Worm (Caenorhabditis elegans) whole organism, late embryonic: ENCODE results near the gene F53B1.3.

Experiments
- F13H6.1 ChIP-seq: sonication (generic microtip); optimal IDR thresholded peaks from 2 replicates; lab custom pipeline; 2016; ENCODE audit warnings: missing genetic modification characterization, missing compliant biosample characterization
- K02D7.2 ChIP-seq: sonication (generic microtip); optimal IDR thresholded peaks from 2 replicates; lab custom pipeline; 2017; ENCODE audit warnings: mild to moderate bottlenecking, missing genetic modification characterization, missing compliant biosample characterization
- T23F11.4 ChIP-seq: fragments of 200-800 bp; sonication (Bioruptor generic); optimal IDR thresholded peaks from 2 replicates; lab custom pipeline; 2018; ENCODE audit warnings: mild to moderate bottlenecking, missing genetic modification characterization, missing compliant biosample characterization
- ahr-1 ChIP-seq: sonication (generic microtip); optimal IDR thresholded peaks from 2 replicates; lab custom pipeline; 2016; ENCODE audit warnings: missing genetic modification characterization, missing compliant biosample characterization
- ceh-14 ChIP-seq: sonication (generic microtip); optimal IDR thresholded peaks from 2 replicates; lab custom pipeline; 2016; ENCODE audit warnings: missing genotype, missing genetic modification characterization, missing compliant biosample characterization
- ceh-18 ChIP-seq: sonication (generic microtip); optimal IDR thresholded peaks from 2 replicates; lab custom pipeline; 2016; ENCODE audit warnings: missing genetic modification characterization, missing compliant biosample characterization
- ceh-19 ChIP-seq: fragments of 200-800 bp; sonication (Bioruptor generic); optimal IDR thresholded peaks from 2 replicates; lab custom pipeline; 2018; ENCODE audit warnings: mild to moderate bottlenecking, missing genetic modification characterization, missing compliant biosample characterization
- ceh-22 ChIP-seq: sonication (generic microtip); optimal IDR thresholded peaks from 2 replicates; lab custom pipeline; 2017; ENCODE audit warnings: missing biosample characterization, missing genetic modification characterization
- ceh-24 ChIP-seq: sonication (generic microtip); optimal IDR thresholded peaks from 2 replicates; lab custom pipeline; 2016; ENCODE audit warnings: mild to moderate bottlenecking, missing genetic modification characterization, missing compliant biosample characterization
- ceh-30 ChIP-seq: fragments of 150-350 bp; optimal IDR thresholded peaks from 2 replicates; lab custom pipeline; 2014; ENCODE audit warnings: missing biosample characterization, missing genetic modification characterization
- ceh-31 ChIP-seq: sonication (generic microtip); optimal IDR thresholded peaks from 2 replicates; lab custom pipeline; 2016; ENCODE audit warnings: missing genetic modification characterization, missing compliant biosample characterization
- ceh-34 ChIP-seq: sonication (generic microtip); optimal IDR thresholded peaks from 2 replicates; lab custom pipeline; 2016; ENCODE audit warnings: mild to moderate bottlenecking, missing genetic modification characterization, missing compliant biosample characterization
- ceh-6 ChIP-seq: fragments of 200-800 bp; sonication (Bioruptor generic); optimal IDR thresholded peaks from 2 replicates; lab custom pipeline; 2018; ENCODE audit warnings: mild to moderate bottlenecking, missing genetic modification characterization, missing compliant biosample characterization
- dmd-4 ChIP-seq: sonication (generic microtip); optimal IDR thresholded peaks from 2 replicates; lab custom pipeline; 2016; ENCODE audit warnings: borderline replicate concordance, missing genetic modification characterization, missing compliant biosample characterization
- dve-1 ChIP-seq: sonication (generic microtip); optimal IDR thresholded peaks from 2 replicates; lab custom pipeline; 2017; ENCODE audit warnings: antibody characterized with exemption, mild to moderate bottlenecking, missing genetic modification characterization, missing compliant biosample characterization
- elt-2 ChIP-seq: sonication (generic microtip); optimal IDR thresholded peaks from 2 replicates; lab custom pipeline; 2016; ENCODE audit warnings: missing genetic modification reagents, missing genetic modification characterization, missing compliant biosample characterization
- ets-4 ChIP-seq: sonication (generic microtip); optimal IDR thresholded peaks from 2 replicates; lab custom pipeline; 2016; ENCODE audit warnings: missing genetic modification characterization, missing compliant biosample characterization
- fax-1 ChIP-seq: sonication (generic microtip); optimal IDR thresholded peaks from 2 replicates; lab custom pipeline; 2016; ENCODE audit warnings: missing genotype, missing genetic modification characterization, missing compliant biosample characterization
- hlh-13 ChIP-seq: fragments of 200-800 bp; sonication (Bioruptor generic); optimal IDR thresholded peaks from 2 replicates; lab custom pipeline; 2018; ENCODE audit warnings: mild to moderate bottlenecking, missing genetic modification characterization, missing compliant biosample characterization
- hlh-15 ChIP-seq: sonication (generic microtip); optimal IDR thresholded peaks from 2 replicates; lab custom pipeline; 2016; ENCODE audit warnings: missing genetic modification characterization, missing compliant biosample characterization
- hlh-30 ChIP-seq: sonication (generic microtip); optimal IDR thresholded peaks from 2 replicates; lab custom pipeline; 2017; ENCODE audit warnings: antibody characterized with exemption, missing genetic modification characterization, missing compliant biosample characterization; ENCODE audit not compliant: insufficient read depth
- hlh-6 ChIP-seq: sonication (generic microtip); optimal IDR thresholded peaks from 2 replicates; lab custom pipeline; 2016; ENCODE audit warnings: missing genotype, missing genetic modification characterization, missing compliant biosample characterization
- hlh-8 ChIP-seq: sonication (generic microtip); optimal IDR thresholded peaks from 2 replicates; lab custom pipeline; 2016; ENCODE audit warnings: missing genotype, missing genetic modification characterization, missing compliant biosample characterization
- lin-11 ChIP-seq: fragments of 200-800 bp; sonication (Bioruptor generic); optimal IDR thresholded peaks from 2 replicates; lab custom pipeline; 2018; ENCODE audit warnings: mild to moderate bottlenecking, missing genetic modification characterization, missing compliant biosample characterization
- madf-2 ChIP-seq: sonication (generic microtip); optimal IDR thresholded peaks from 2 replicates; lab custom pipeline; 2017; ENCODE audit warnings: missing genetic modification characterization, missing compliant biosample characterization
- mec-3 ChIP-seq: sonication (generic microtip); optimal IDR thresholded peaks from 2 replicates; lab custom pipeline; 2016; ENCODE audit warnings: borderline replicate concordance, missing genetic modification characterization, missing compliant biosample characterization
- nfya-1 ChIP-seq: sonication (generic microtip); optimal IDR thresholded peaks from 2 replicates; lab custom pipeline; 2017; ENCODE audit warnings: missing genetic modification characterization, mild to moderate bottlenecking, missing compliant biosample characterization, antibody characterized with exemption, moderate library complexity
- nhr-232 ChIP-seq: sonication (generic microtip); optimal IDR thresholded peaks from 2 replicates; lab custom pipeline; 2016; ENCODE audit warnings: missing genetic modification characterization, missing compliant biosample characterization
- npax-4 ChIP-seq: sonication (generic microtip); optimal IDR thresholded peaks from 2 replicates; lab custom pipeline; 2016; ENCODE audit warnings: missing genetic modification characterization, missing compliant biosample characterization
- odd-2 ChIP-seq: sonication (generic microtip); optimal IDR thresholded peaks from 2 replicates; lab custom pipeline; 2017; ENCODE audit warnings: antibody characterized with exemption, mild to moderate bottlenecking, missing genetic modification characterization, missing compliant biosample characterization
- pag-3 ChIP-seq: sonication (generic microtip); optimal IDR thresholded peaks from 2 replicates; lab custom pipeline; 2016; ENCODE audit warnings: missing compliant biosample characterization, missing genetic modification characterization, borderline replicate concordance
- pat-9 ChIP-seq: fragments of 200-800 bp; sonication (Bioruptor generic); optimal IDR thresholded peaks from 2 replicates; lab custom pipeline; 2018; ENCODE audit warnings: mild to moderate bottlenecking, missing genetic modification characterization, moderate library complexity, missing compliant biosample characterization
- pax-1 ChIP-seq: fragments of 150-350 bp; optimal IDR thresholded peaks from 2 replicates; lab custom pipeline; 2014; ENCODE audit warnings: missing biosample characterization, missing genetic modification characterization
- pha-2 ChIP-seq: sonication (generic microtip); optimal IDR thresholded peaks from 2 replicates; lab custom pipeline; 2017; ENCODE audit warnings: mild to moderate bottlenecking, missing genetic modification characterization, missing compliant biosample characterization
- ref-2 ChIP-seq: sonication (generic microtip); optimal IDR thresholded peaks from 2 replicates; lab custom pipeline; 2016; ENCODE audit warnings: missing genetic modification characterization, missing compliant biosample characterization
- sdc-2 ChIP-seq: sonication (generic microtip); optimal IDR thresholded peaks from 2 replicates; lab custom pipeline; 2016; ENCODE audit warnings: missing genotype, missing genetic modification characterization, missing compliant biosample characterization
- sox-2 ChIP-seq: fragments of 200-800 bp; sonication (Bioruptor generic); IDR thresholded peaks from 2 replicates; pipeline ENCODE4 v1.3.6; 2022; ENCODE audit warnings: missing genetic modification reagents, missing genetic modification characterization, missing compliant biosample characterization
- tbx-2 ChIP-seq: sonication (generic microtip); optimal IDR thresholded peaks from 2 replicates; lab custom pipeline; 2016; ENCODE audit warnings: missing genetic modification characterization, missing compliant biosample characterization
- ttx-3 ChIP-seq: sonication (generic microtip); optimal IDR thresholded peaks from 2 replicates; lab custom pipeline; 2016; ENCODE audit warnings: missing genetic modification reagents, missing genetic modification characterization, missing compliant biosample characterization
- unc-42 ChIP-seq: sonication (generic microtip); optimal IDR thresholded peaks from 2 replicates; lab custom pipeline; 2016; ENCODE audit warnings: missing genotype, missing genetic modification characterization, missing compliant biosample characterization
- unc-55 ChIP-seq: sonication (generic microtip); optimal IDR thresholded peaks from 2 replicates; lab custom pipeline; 2017; ENCODE audit warnings: missing biosample characterization, missing genetic modification reagents, missing genetic modification characterization
- zip-5 ChIP-seq: sonication (generic microtip); optimal IDR thresholded peaks from 2 replicates; lab custom pipeline; 2016; ENCODE audit warnings: missing genetic modification characterization, missing compliant biosample characterization

F53B1.3 gene

ce11 chrX:2105310-2105709 is at the start of gene F53B1.3:
TSS of gene F53B1.3 (plus strand) at chrX:2105610.
- TF ChIP-seq ttx-3 (tag; lab: Kevin White, UChicago) (no peak), T23F11.4 (no peak), hlh-13 (GFP tag; lab: Kevin White, UChicago) (no peak), hlh-15 (no peak), ets-4 (tag; lab: Kevin White, UChicago) (no peak), ceh-30 (tag; lab: Kevin White, UChicago) (no peak), tbx-2 (tag; lab: Kevin White, UChicago) (no peak), dve-1 (tag; lab: Kevin White, UChicago) (no peak), ref-2 (no peak), fax-1 (no peak), pha-2 (tag; lab: Kevin White, UChicago) (no peak), odd-2 (tag; lab: Kevin White, UChicago) (no peak), ceh-22 (tag; lab: Kevin White, UChicago) (no peak), ceh-31 (tag; lab: Kevin White, UChicago) (no peak), ceh-14 (tag; lab: Kevin White, UChicago) (no peak), hlh-6 (tag; lab: Kevin White, UChicago) (no peak), lin-11 (no peak)

- TF ChIP-seq T23F11.4 = no peak
Measured at ce11 chrX:2064730-2065129, 40.7 kb upstream of the F53B1.3 start, which contains the start of gene F49H12.7. TSS of gene F49H12.7 (plus strand) at chrX:2065030.

ce11 chrX:2068294-2068693 is 37.1 kb upstream of the F53B1.3 start:
- TF ChIP-seq pag-3 (tag; lab: Kevin White, UChicago) = no peak
- peak; percentile 1 for TF ChIP-seq elt-2
- no peak for TF ChIP-seq ceh-19 (GFP tag; lab: Kevin White, UChicago)
- TF ChIP-seq ets-4 (tag; lab: Kevin White, UChicago) = no peak
- TF ChIP-seq, all 69 proteins: peak for 1

ce11 chrX:2070418-2070996 is 34.9 kb upstream of the F53B1.3 start, which contains the start of gene acl-4:
TSS of gene acl-4 (minus strand) at chrX:2070444.
- TF ChIP-seq dmd-4 (tag; lab: Kevin White, UChicago) = no peak
- TF ChIP-seq ahr-1 (tag; lab: Kevin White, UChicago) = no peak
- TF ChIP-seq ceh-34 (tag; lab: Kevin White, UChicago) = no peak
- TF ChIP-seq unc-42 (tag; lab: Kevin White, UChicago) = no peak
- TF ChIP-seq npax-4 = no peak
- no peak for TF ChIP-seq pat-9 (tag; lab: Kevin White, UChicago)
- TF ChIP-seq ttx-3 (tag; lab: Kevin White, UChicago) = no peak
- TF ChIP-seq pax-1 = no peak
- TF ChIP-seq zip-5 (tag; lab: Kevin White, UChicago) = no peak
- TF ChIP-seq ceh-31 (tag; lab: Kevin White, UChicago) = no peak
- TF ChIP-seq fax-1 = no peak
- no peak for TF ChIP-seq ceh-6 (GFP tag; lab: Kevin White, UChicago)
- no peak for TF ChIP-seq odd-2 (tag; lab: Kevin White, UChicago)
- TF ChIP-seq mec-3 = no peak
- TF ChIP-seq, all 69 proteins: peak for 0

- peak; percentile 43 for TF ChIP-seq ceh-18
- TF ChIP-seq tbx-2 (tag; lab: Kevin White, UChicago) = peak; percentile 56
- no peak for TF ChIP-seq ceh-24
- TF ChIP-seq K02D7.2 = no peak
- TF ChIP-seq hlh-30 = peak; percentile 96
- TF ChIP-seq nfya-1 (tag; lab: Kevin White, UChicago) = peak; percentile 26
- peak; percentile 31 for TF ChIP-seq ceh-34 (tag; lab: Kevin White, UChicago)
- peak; percentile 81 for TF ChIP-seq elt-2
- TF ChIP-seq mec-3 = no peak
- TF ChIP-seq pax-1 = no peak
- TF ChIP-seq hlh-8 (tag; lab: Kevin White, UChicago) = peak; percentile 6
- TF ChIP-seq ceh-22 (tag; lab: Kevin White, UChicago) = no peak
- TF ChIP-seq sdc-2 (tag; lab: Kevin White, UChicago) = peak; percentile 71
- no peak for TF ChIP-seq pag-3 (tag; lab: Kevin White, UChicago)
- no peak for TF ChIP-seq F13H6.1 (tag; lab: Kevin White, UChicago)
- TF ChIP-seq ceh-31 (tag; lab: Kevin White, UChicago) = peak; percentile 55
- TF ChIP-seq unc-42 (tag; lab: Kevin White, UChicago) = peak; percentile 42
- peak; percentile 23 for TF ChIP-seq unc-55
- TF ChIP-seq sox-2 (GFP tag; lab: Robert Waterston, UW) = 0 out of 2 replicates have a peak, but pooled peaks have one; percentile 5
- TF ChIP-seq nhr-232 (tag; lab: Kevin White, UChicago) = no peak
- TF ChIP-seq madf-2 (tag; lab: Kevin White, UChicago) = no peak
Measured at ce11 chrX:2071392-2072001, 33.9 kb upstream of the F53B1.3 start.
